Worm (Caenorhabditis elegans) whole organism, L2 larva: Measurements from ENCODE around the gene F08G2.4.

Experiments used
- nhr-12 ChIP-seq: fragments of 150-350 bp; optimal IDR thresholded peaks from 2 replicates; lab custom pipeline; 2014; ENCODE audit warnings: missing biosample characterization, missing genetic modification characterization
- nhr-6 ChIP-seq: fragments of 150-350 bp; optimal IDR thresholded peaks from 2 replicates; lab custom pipeline; 2014; ENCODE audit warnings: missing biosample characterization, missing genetic modification characterization
- zag-1 ChIP-seq: fragments of 150-350 bp; optimal IDR thresholded peaks from 2 replicates; lab custom pipeline; 2014; ENCODE audit warnings: missing biosample characterization, missing genetic modification characterization
- ztf-11 ChIP-seq: sonication (generic microtip); optimal IDR thresholded peaks from 2 replicates; lab custom pipeline; 2017; ENCODE audit warnings: missing biosample characterization, missing genetic modification characterization

ce11 chrII:13780792-13781248, 49.6 kb upstream of the F08G2.4 start:
- TF ChIP-seq ztf-11 (tag; lab: Kevin White, UChicago) = no peak
- TF ChIP-seq nhr-6 = no peak
- TF ChIP-seq zag-1 (tag; lab: Kevin White, UChicago) = no peak
- no peak for TF ChIP-seq nhr-12 (tag; lab: Kevin White, UChicago)
